Fruit fly (Drosophila melanogaster) whole organism, pupa: Measurements from ENCODE around the gene CG14634.

Source experiments
- CG10348 ChIP-seq: fragments of 200-800 bp; sonication (Bioruptor generic); IDR thresholded peaks from 2 replicates; pipeline ENCODE4 v1.3.6; 2022; ENCODE audit warnings: missing biosample characterization, missing genetic modification characterization
- CG12605 ChIP-seq: fragments of 200-800 bp; sonication (Bioruptor generic); IDR thresholded peaks from 2 replicates; pipeline ENCODE4 v1.3.6; 2022; ENCODE audit warnings: missing biosample characterization, missing genetic modification characterization
- CG13204 ChIP-seq: fragments of 200-800 bp; sonication (Bioruptor generic); optimal IDR thresholded peaks from 2 replicates; lab custom pipeline; 2018; ENCODE audit warnings: missing biosample characterization, mild to moderate bottlenecking, missing genetic modification characterization, moderate library complexity
- CG14655 ChIP-seq: fragments of 200-800 bp; sonication (Bioruptor generic); optimal IDR thresholded peaks from 3 replicates; lab custom pipeline; 2017; ENCODE audit warnings: mild to moderate bottlenecking, missing biosample characterization, missing genetic modification reagents, missing genetic modification characterization
- CG15710 ChIP-seq: fragments of 200-800 bp; sonication (Bioruptor generic); optimal IDR thresholded peaks from 2 replicates; lab custom pipeline; 2018; ENCODE audit warnings: missing biosample characterization, mild to moderate bottlenecking, missing genetic modification characterization, moderate library complexity
- CG17806 ChIP-seq: fragments of 200-800 bp; sonication (Bioruptor generic); optimal IDR thresholded peaks from 2 replicates; lab custom pipeline; 2018; ENCODE audit warnings: missing biosample characterization, mild to moderate bottlenecking, missing genetic modification characterization, moderate library complexity
- CG32121 ChIP-seq: fragments of 200-800 bp; sonication (Bioruptor generic); IDR thresholded peaks from 2 replicates; pipeline ENCODE4 v1.3.6; 2022; ENCODE audit warnings: missing biosample characterization, missing genetic modification characterization
- CG34367 ChIP-seq: fragments of 200-800 bp; sonication (Bioruptor generic); optimal IDR thresholded peaks from 2 replicates; lab custom pipeline; 2018; ENCODE audit warnings: missing biosample characterization, mild to moderate bottlenecking, missing genetic modification characterization
- CG4496 ChIP-seq: fragments of 200-800 bp; sonication (Bioruptor generic); IDR thresholded peaks from 3 replicates; pipeline ENCODE4 v1.3.6; 2022; ENCODE audit warnings: missing biosample characterization, missing genetic modification characterization
- CG8159 ChIP-seq: fragments of 200-800 bp; sonication (Bioruptor generic); optimal IDR thresholded peaks from 3 replicates; lab custom pipeline; 2018; ENCODE audit warnings: missing biosample characterization, mild to moderate bottlenecking, missing genetic modification characterization, moderate library complexity
- CG8301 ChIP-seq: fragments of 200-800 bp; sonication (Bioruptor generic); optimal IDR thresholded peaks from 2 replicates; lab custom pipeline; 2018; ENCODE audit warnings: missing biosample characterization, mild to moderate bottlenecking, missing genetic modification characterization
- CG9948 ChIP-seq: fragments of 200-800 bp; sonication (Bioruptor generic); optimal IDR thresholded peaks from 2 replicates; lab custom pipeline; 2018; ENCODE audit warnings: missing biosample characterization, mild to moderate bottlenecking, missing genetic modification characterization, moderate library complexity
- D1 ChIP-seq: fragments of 200-800 bp; sonication (Bioruptor generic); optimal IDR thresholded peaks from 2 replicates; lab custom pipeline; 2018; ENCODE audit warnings: missing biosample characterization, mild to moderate bottlenecking, missing genetic modification characterization, moderate library complexity
- EcR ChIP-seq: fragments of 200-800 bp; sonication (Bioruptor generic); optimal IDR thresholded peaks from 3 replicates; lab custom pipeline; 2019; ENCODE audit warnings: missing biosample characterization, missing genetic modification characterization, mild to moderate bottlenecking, moderate library complexity, missing genetic modification reagents
- Ets98B ChIP-seq: fragments of 200-800 bp; sonication (Bioruptor generic); IDR thresholded peaks from 2 replicates; pipeline ENCODE4 v1.3.6; 2022; ENCODE audit warnings: missing biosample characterization, missing genetic modification characterization
- Pif1A ChIP-seq: fragments of 200-800 bp; sonication (Bioruptor generic); optimal IDR thresholded peaks from 3 replicates; lab custom pipeline; 2016; ENCODE audit warnings: missing biosample characterization, missing genetic modification characterization
- Pif1B ChIP-seq: fragments of 200-800 bp; sonication (Bioruptor generic); optimal IDR thresholded peaks from 3 replicates; lab custom pipeline; 2016; ENCODE audit warnings: missing biosample characterization, missing genetic modification characterization
- Snoo ChIP-seq: fragments of 200-800 bp; sonication (Bioruptor generic); optimal IDR thresholded peaks from 3 replicates; lab custom pipeline; 2017; ENCODE audit warnings: missing biosample characterization, mild to moderate bottlenecking, missing genetic modification characterization, inconsistent platforms
- fd96Ca ChIP-seq: fragments of 200-800 bp; sonication (Bioruptor generic); IDR thresholded peaks from 3 replicates; pipeline ENCODE4 v1.3.6; 2022; ENCODE audit warnings: missing biosample characterization, missing genetic modification characterization
- gl ChIP-seq: fragments of 200-800 bp; sonication (Bioruptor generic); optimal IDR thresholded peaks from 2 replicates; lab custom pipeline; 2018; ENCODE audit warnings: missing biosample characterization, mild to moderate bottlenecking, missing genetic modification characterization
- rn ChIP-seq: fragments of 200-800 bp; sonication (Bioruptor generic); IDR thresholded peaks from 2 replicates; pipeline ENCODE4 v1.3.6; 2022; ENCODE audit warnings: missing biosample characterization, missing genetic modification characterization

CG14634 gene

DNA sequence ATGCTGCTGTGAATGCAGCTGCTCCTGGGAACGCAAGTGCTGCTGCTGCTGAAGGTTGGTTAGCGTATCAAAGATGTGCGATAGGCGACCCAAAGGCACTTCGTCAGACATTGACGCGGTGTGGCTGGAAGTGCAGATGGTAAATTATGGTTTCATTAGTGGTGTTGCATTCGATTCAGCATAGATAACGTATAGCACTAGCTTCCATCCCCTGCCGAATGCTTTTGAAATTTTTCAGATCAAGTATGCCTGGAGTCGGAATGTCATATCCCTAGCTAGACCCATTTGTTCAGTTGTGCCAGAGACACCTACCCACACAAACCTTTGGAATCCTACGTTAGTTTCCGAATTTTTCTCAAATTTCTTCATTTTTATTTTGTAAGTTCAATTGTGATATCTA lies 31.8 kb downstream of the CG14634 start, which contains the start of gene CG11663:
Gene CG11663 (plus strand): TSS at position 301 of the 400 bp plus-strand sequence.
- TF ChIP-seq D1 (no peak), Snoo (tag; lab: Kevin White, UChicago) (no peak), CG14655 (no peak), rn (GFP tag; lab: Robert Waterston, UW) (no peak), gl (tag; lab: Kevin White, UChicago) (no peak)

DNA sequence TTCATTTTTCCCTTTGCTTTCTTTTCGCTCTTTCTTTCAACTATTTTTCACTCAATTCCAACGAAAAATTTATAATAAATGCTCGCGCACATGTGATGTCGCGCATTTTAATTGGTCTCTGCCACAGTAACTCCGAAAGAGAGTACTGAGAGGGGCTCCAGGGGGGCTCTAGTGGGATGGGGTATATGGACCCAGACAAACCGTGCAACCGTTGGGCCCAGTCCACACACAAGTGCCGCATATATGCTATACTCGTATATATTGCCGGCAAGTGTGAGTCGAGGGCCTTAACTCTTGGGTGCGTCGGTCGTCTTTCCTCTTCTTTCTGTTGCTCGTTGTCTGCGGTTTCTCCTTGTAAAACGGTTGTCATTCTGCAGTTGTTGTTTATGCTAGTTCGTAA lies 36.0 kb downstream of the CG14634 start:
- TF ChIP-seq CG12605 (GFP tag; lab: Robert Waterston, UW) (0 out of 2 replicates have a peak, but pooled peaks have one; percentile 24), Ets98B (peak; percentile 46), rn (GFP tag; lab: Robert Waterston, UW) (no peak), CG17806 (tag; lab: Kevin White, UChicago) (peak; percentile 19), EcR (peak; percentile 81), Pif1B (peak; percentile 47)

- TF ChIP-seq D1, result no peak
- 0 out of 3 replicates have a peak, but pooled peaks have one; percentile 34 for TF ChIP-seq fd96Ca (GFP tag; lab: Robert Waterston, UW)
Measured at dm6 chrX:899407-900050, 37.1 kb downstream of the CG14634 start.

DNA sequence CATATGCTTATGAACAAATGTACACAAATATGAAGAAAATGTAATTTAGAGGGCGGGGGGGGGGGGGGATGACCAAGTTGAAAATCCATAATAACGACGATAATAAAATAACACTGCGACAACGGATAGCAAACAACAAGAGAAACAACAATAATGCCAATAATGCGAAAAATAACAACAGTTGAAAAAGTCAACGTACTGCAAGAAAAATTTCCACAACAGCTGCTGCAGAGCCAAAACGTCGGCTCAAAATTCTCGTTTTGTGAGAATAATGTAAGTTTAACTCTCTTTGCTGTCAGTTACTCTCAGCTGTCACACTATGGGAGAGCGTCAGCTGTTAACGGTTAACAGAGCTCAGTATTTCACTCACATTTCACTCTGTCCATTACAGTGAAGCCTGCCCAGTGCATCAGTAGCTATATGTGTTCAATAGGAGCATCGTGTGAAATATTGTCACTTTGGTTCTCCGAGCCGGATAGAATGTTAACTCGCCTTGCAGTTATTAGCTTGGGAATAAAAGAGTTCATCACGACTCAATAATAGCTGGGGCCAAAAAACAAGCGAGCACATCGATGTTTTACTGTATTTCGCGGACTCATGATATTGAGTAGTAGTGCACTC lies 38.4 kb downstream of the CG14634 start:
- TF ChIP-seq CG34367, result peak; percentile 88
- peak; percentile 92 for TF ChIP-seq Pif1B
- peak; percentile 93 for TF ChIP-seq Pif1A
- peak; percentile 84 for TF ChIP-seq CG10348 (GFP tag; lab: Robert Waterston, UW)
- peak; percentile 94 for TF ChIP-seq CG32121 (GFP tag; lab: Robert Waterston, UW)
- peak; percentile 92 for TF ChIP-seq EcR
- peak; percentile 90 for TF ChIP-seq Snoo (tag; lab: Kevin White, UChicago)
- peak; percentile 86 for TF ChIP-seq CG12605 (GFP tag; lab: Robert Waterston, UW)
- TF ChIP-seq CG8301, result peak; percentile 91
- peak; percentile 95 for TF ChIP-seq Ets98B
- TF ChIP-seq CG13204, result peak; percentile 60
- peak; percentile 90 for TF ChIP-seq CG17806 (tag; lab: Kevin White, UChicago)
- peak; percentile 96 for TF ChIP-seq CG4496 (GFP tag; lab: Robert Waterston, UW)
- TF ChIP-seq CG8159 (tag; lab: Kevin White, UChicago), result peak; percentile 90
- peak; percentile 91 for TF ChIP-seq CG15710 (tag; lab: Kevin White, UChicago)
- peak; percentile 86 for TF ChIP-seq CG9948
- TF ChIP-seq gl (tag; lab: Kevin White, UChicago), result peak; percentile 84
- TF ChIP-seq fd96Ca (GFP tag; lab: Robert Waterston, UW), result peak; percentile 97
- peak; percentile 55 for TF ChIP-seq D1
- TF ChIP-seq rn (GFP tag; lab: Robert Waterston, UW), result peak; percentile 70; the same call in 1 of the 2 replicates
- peak; percentile 89 for TF ChIP-seq CG14655

- TF ChIP-seq Pif1A (no peak), Pif1B (peak; percentile 6), CG8301 (no peak), rn (GFP tag; lab: Robert Waterston, UW) (no peak), Ets98B (no peak), EcR (peak; percentile 54), CG13204 (no peak), CG4496 (GFP tag; lab: Robert Waterston, UW) (0 out of 3 replicates have a peak, but pooled peaks have one; percentile 5), D1 (no peak), CG10348 (GFP tag; lab: Robert Waterston, UW) (no peak), CG8159 (tag; lab: Kevin White, UChicago) (no peak), CG15710 (tag; lab: Kevin White, UChicago) (no peak)
- TF ChIP-seq, all 21 proteins: peak for 3
Measured at dm6 chrX:908763-909497, 46.5 kb downstream of the CG14634 start.
